Fruit fly (Drosophila melanogaster) whole organism, embryonic: ENCODE data around the gene Obp19a.

Source experiments
- Atf6 ChIP-seq: fragments of 200-800 bp; sonication (Bioruptor generic); IDR thresholded peaks from 2 replicates; pipeline ENCODE4 v1.3.6; 2022; ENCODE audit warnings: missing biosample characterization, missing genetic modification characterization
- CG10147 ChIP-seq: fragments of 200-800 bp; sonication (Bioruptor generic); optimal IDR thresholded peaks from 2 replicates; lab custom pipeline; 2019; ENCODE audit warnings: missing biosample characterization, mild to moderate bottlenecking, missing genetic modification characterization, moderate library complexity
- CG10209 ChIP-seq: fragments of 200-800 bp; sonication (Bioruptor generic); optimal IDR thresholded peaks from 3 replicates; lab custom pipeline; 2017; ENCODE audit warnings: missing biosample characterization, mild to moderate bottlenecking, missing genetic modification characterization, missing genetic modification reagents
- CG1024 ChIP-seq: fragments of 200-800 bp; sonication (Bioruptor generic); IDR thresholded peaks from 2 replicates; pipeline ENCODE4 v1.3.6; 2022; ENCODE audit warnings: missing biosample characterization, missing genetic modification characterization
- CG1233 ChIP-seq: fragments of 200-800 bp; sonication (Bioruptor generic); optimal IDR thresholded peaks from 4 replicates; lab custom pipeline; 2018; ENCODE audit warnings: missing biosample characterization, mild to moderate bottlenecking, missing genetic modification characterization
- CG12942 ChIP-seq: fragments of 200-800 bp; sonication (Bioruptor generic); optimal IDR thresholded peaks from 3 replicates; lab custom pipeline; 2016; ENCODE audit warnings: missing biosample characterization, missing genetic modification characterization
- CG13296 ChIP-seq: fragments of 200-800 bp; sonication (Bioruptor generic); optimal IDR thresholded peaks from 3 replicates; lab custom pipeline; 2018; ENCODE audit warnings: missing biosample characterization, mild to moderate bottlenecking, missing genetic modification characterization
- CG14860 ChIP-seq: fragments of 200-800 bp; sonication (Bioruptor generic); IDR thresholded peaks from 3 replicates; pipeline ENCODE4 v1.3.6; 2022; ENCODE audit warnings: missing biosample characterization, missing genetic modification characterization; ENCODE audit not compliant: partially characterized antibody
- CG1603 ChIP-seq: fragments of 200-800 bp; sonication (Bioruptor generic); optimal IDR thresholded peaks from 2 replicates; lab custom pipeline; 2019; ENCODE audit warnings: missing biosample characterization, mild to moderate bottlenecking, missing genetic modification characterization, moderate library complexity
- CG1647 ChIP-seq: fragments of 200-800 bp; sonication (Bioruptor generic); optimal IDR thresholded peaks from 3 replicates; lab custom pipeline; 2016; ENCODE audit warnings: missing biosample characterization, missing genetic modification characterization
- CG17186 ChIP-seq: fragments of 200-800 bp; sonication (Bioruptor generic); optimal IDR thresholded peaks from 3 replicates; lab custom pipeline; 2017; ENCODE audit warnings: missing biosample characterization, missing genetic modification reagents, missing genetic modification characterization
- CG17612 ChIP-seq: fragments of 200-800 bp; sonication (Bioruptor generic); IDR thresholded peaks from 2 replicates; pipeline ENCODE4 v1.3.6; 2022; ENCODE audit warnings: missing biosample characterization, missing genetic modification characterization
- CG17802 ChIP-seq: fragments of 200-800 bp; sonication (Bioruptor generic); optimal IDR thresholded peaks from 2 replicates; lab custom pipeline; 2018; ENCODE audit warnings: missing biosample characterization, mild to moderate bottlenecking, missing genetic modification characterization, moderate library complexity
- CG1792 ChIP-seq: fragments of 200-800 bp; sonication (Bioruptor generic); optimal IDR thresholded peaks from 2 replicates; lab custom pipeline; 2016; ENCODE audit warnings: missing biosample characterization, missing genetic modification characterization
- CG18764 ChIP-seq: fragments of 200-800 bp; sonication (Bioruptor generic); optimal IDR thresholded peaks from 3 replicates; lab custom pipeline; 2016; ENCODE audit warnings: missing biosample characterization, missing genetic modification characterization
- CG31388 ChIP-seq: fragments of 200-800 bp; sonication (Bioruptor generic); optimal IDR thresholded peaks from 2 replicates; lab custom pipeline; 2016; ENCODE audit warnings: missing biosample characterization, missing genetic modification characterization
- CG31441 ChIP-seq: fragments of 200-800 bp; sonication (Bioruptor generic); IDR thresholded peaks from 2 replicates; pipeline ENCODE4 v1.3.6; 2022; ENCODE audit warnings: missing biosample characterization, missing genetic modification characterization
- CG4282 ChIP-seq: fragments of 200-800 bp; sonication (Bioruptor generic); optimal IDR thresholded peaks from 2 replicates; lab custom pipeline; 2016; ENCODE audit warnings: missing biosample characterization, missing genetic modification characterization
- CG4424 ChIP-seq: fragments of 200-800 bp; sonication (Bioruptor generic); optimal IDR thresholded peaks from 3 replicates; lab custom pipeline; 2016; ENCODE audit warnings: missing biosample characterization, missing genetic modification characterization
- CG5180 ChIP-seq: fragments of 200-800 bp; sonication (Bioruptor generic); optimal IDR thresholded peaks from 3 replicates; lab custom pipeline; 2017; ENCODE audit warnings: missing biosample characterization, missing genetic modification characterization, mild to moderate bottlenecking, moderate library complexity, missing genetic modification reagents
- CG7786 ChIP-seq: fragments of 200-800 bp; sonication (Bioruptor generic); optimal IDR thresholded peaks from 2 replicates; lab custom pipeline; 2016; ENCODE audit warnings: missing biosample characterization, missing genetic modification characterization
- CG8281 ChIP-seq: fragments of 200-800 bp; sonication (Bioruptor generic); optimal IDR thresholded peaks from 2 replicates; lab custom pipeline; 2018; ENCODE audit warnings: missing biosample characterization, mild to moderate bottlenecking, missing genetic modification characterization, moderate library complexity
- CG8359 ChIP-seq: fragments of 200-800 bp; sonication (Bioruptor generic); optimal IDR thresholded peaks from 2 replicates; lab custom pipeline; 2017; ENCODE audit warnings: missing biosample characterization, mild to moderate bottlenecking, missing genetic modification characterization, borderline replicate concordance
- CG8765 ChIP-seq: fragments of 200-800 bp; sonication (Bioruptor generic); IDR thresholded peaks from 2 replicates; pipeline ENCODE4 v1.3.6; 2022; ENCODE audit warnings: missing biosample characterization, missing genetic modification characterization
- Deaf1 ChIP-seq: fragments of 200-800 bp; optimal IDR thresholded peaks from 3 replicates; lab custom pipeline; 2019; ENCODE audit warnings: missing biosample characterization, mild to moderate bottlenecking, missing genetic modification characterization, moderate library complexity
- Dek ChIP-seq: fragments of 200-800 bp; sonication (Bioruptor generic); optimal IDR thresholded peaks from 3 replicates; lab custom pipeline; 2019; ENCODE audit warnings: missing biosample characterization, mild to moderate bottlenecking, missing genetic modification characterization, moderate library complexity
- Dref ChIP-seq: fragments of 200-800 bp; sonication (Bioruptor generic); IDR thresholded peaks from 2 replicates; pipeline ENCODE4 v1.3.6; 2022; ENCODE audit warnings: missing biosample characterization, missing genetic modification characterization
- Ets97D ChIP-seq: fragments of 200-800 bp; sonication (Bioruptor generic); optimal IDR thresholded peaks from 3 replicates; lab custom pipeline; 2016; ENCODE audit warnings: missing biosample characterization, missing genetic modification characterization
- HLHmδ ChIP-seq: fragments of 200-800 bp; sonication (Bioruptor generic); optimal IDR thresholded peaks from 2 replicates; lab custom pipeline; 2018; ENCODE audit warnings: missing biosample characterization, mild to moderate bottlenecking, missing genetic modification characterization, moderate library complexity
- Jarid2 ChIP-seq: fragments of 200-800 bp; sonication (Bioruptor generic); optimal IDR thresholded peaks from 3 replicates; lab custom pipeline; 2017; ENCODE audit warnings: mild to moderate bottlenecking, missing biosample characterization, missing genetic modification reagents, missing genetic modification characterization
- MTF-1 ChIP-seq: fragments of 200-800 bp; sonication (Bioruptor generic); optimal IDR thresholded peaks from 2 replicates; lab custom pipeline; 2018; ENCODE audit warnings: missing biosample characterization, mild to moderate bottlenecking, missing genetic modification characterization, borderline replicate concordance
- Mad ChIP-seq: fragments of 200-800 bp; sonication (Bioruptor generic); optimal IDR thresholded peaks from 2 replicates; lab custom pipeline; 2016; ENCODE audit warnings: missing biosample characterization, missing genetic modification characterization
- Med ChIP-seq: fragments of 200-800 bp; sonication (Bioruptor generic); peaks from one replicate; lab custom pipeline; 2016; ENCODE audit warnings: missing biosample characterization, missing genetic modification characterization, mild to moderate bottlenecking, inconsistent platforms, moderate library complexity
- Sry-β ChIP-seq: fragments of 200-800 bp; sonication (Bioruptor generic); optimal IDR thresholded peaks from 2 replicates; lab custom pipeline; 2018; ENCODE audit warnings: missing biosample characterization, mild to moderate bottlenecking, missing genetic modification characterization, moderate library complexity
- abd-A ChIP-seq: fragments of 200-800 bp; sonication (Bioruptor generic); optimal IDR thresholded peaks from 3 replicates; lab custom pipeline; 2019; ENCODE audit warnings: missing biosample characterization, mild to moderate bottlenecking, missing genetic modification characterization, moderate library complexity
- bab2 ChIP-seq: fragments of 200-800 bp; sonication (Bioruptor generic); optimal IDR thresholded peaks from 2 replicates; lab custom pipeline; 2016; ENCODE audit warnings: missing biosample characterization, missing genetic modification characterization
- crc ChIP-seq: fragments of 200-800 bp; sonication (Bioruptor generic); optimal IDR thresholded peaks from 2 replicates; lab custom pipeline; 2016; ENCODE audit warnings: missing biosample characterization, missing genetic modification characterization
- da ChIP-seq: fragments of 200-800 bp; sonication (Bioruptor generic); optimal IDR thresholded peaks from 2 replicates; lab custom pipeline; 2016; ENCODE audit warnings: missing biosample characterization, missing genetic modification characterization
- dpn ChIP-seq, 2 experiments: fragments of 200-800 bp; sonication (Bioruptor generic); optimal IDR thresholded peaks; 3 replicates each; lab custom pipeline; 2016; ENCODE audit warnings: missing biosample characterization in 2 of 2, missing genetic modification characterization in 2 of 2
- ems ChIP-seq: fragments of 200-800 bp; sonication (Bioruptor generic); optimal IDR thresholded peaks from 3 replicates; lab custom pipeline; 2016; ENCODE audit warnings: missing biosample characterization, missing genetic modification characterization
- gcm ChIP-seq: fragments of 200-800 bp; sonication (Bioruptor generic); optimal IDR thresholded peaks from 2 replicates; lab custom pipeline; 2019; ENCODE audit warnings: missing biosample characterization, mild to moderate bottlenecking, missing genetic modification characterization, moderate library complexity
- grau ChIP-seq: fragments of 200-800 bp; optimal IDR thresholded peaks from 3 replicates; lab custom pipeline; 2019; ENCODE audit warnings: missing biosample characterization, mild to moderate bottlenecking, missing genetic modification characterization, moderate library complexity
- hbn ChIP-seq: fragments of 200-800 bp; sonication (Bioruptor generic); IDR thresholded peaks from 2 replicates; pipeline ENCODE4 v1.3.6; 2022; ENCODE audit warnings: missing biosample characterization, missing genetic modification characterization; ENCODE audit not compliant: partially characterized antibody
- jigr1 ChIP-seq: fragments of 200-800 bp; sonication (Bioruptor generic); IDR thresholded peaks from 3 replicates; pipeline ENCODE4 v1.3.6; 2022; ENCODE audit warnings: missing biosample characterization, missing genetic modification characterization
- kay ChIP-seq: fragments of 200-800 bp; sonication (Bioruptor generic); optimal IDR thresholded peaks from 2 replicates; lab custom pipeline; 2016; ENCODE audit warnings: missing biosample characterization, missing genetic modification characterization
- lbe ChIP-seq: fragments of 200-800 bp; sonication (Bioruptor generic); optimal IDR thresholded peaks from 2 replicates; lab custom pipeline; 2016; ENCODE audit warnings: missing biosample characterization, mild to moderate bottlenecking, missing genetic modification characterization
- lola ChIP-seq, 3 experiments: fragments of >200 bp in 2 of 3; fragments of 200-800 bp in 1 of 3; sonication (Bioruptor generic) in 1 of 3; optimal IDR thresholded peaks; 2 replicates each; lab custom pipeline; 2017 to 2019; ENCODE audit warnings: missing biosample characterization in 3 of 3, missing genetic modification characterization in 3 of 3, mild to moderate bottlenecking in 1 of 3, moderate library complexity in 1 of 3
- phol ChIP-seq: fragments of 200-800 bp; sonication (Bioruptor generic); optimal IDR thresholded peaks from 3 replicates; lab custom pipeline; 2018; ENCODE audit warnings: missing biosample characterization, mild to moderate bottlenecking, missing genetic modification characterization, moderate library complexity
- ranshi ChIP-seq: fragments of 200-800 bp; sonication (Bioruptor generic); IDR thresholded peaks from 2 replicates; pipeline ENCODE4 v1.3.6; 2022; ENCODE audit warnings: missing biosample characterization, missing genetic modification characterization
- rib ChIP-seq: fragments of 200-800 bp; sonication (Bioruptor generic); IDR thresholded peaks from 2 replicates; pipeline ENCODE4 v1.3.6; 2022; ENCODE audit warnings: missing biosample characterization, missing genetic modification characterization
- sd ChIP-seq: fragments of 200-800 bp; sonication (Bioruptor generic); optimal IDR thresholded peaks from 3 replicates; lab custom pipeline; 2018; ENCODE audit warnings: missing biosample characterization, mild to moderate bottlenecking, missing genetic modification characterization, moderate library complexity

The Obp19a gene

DNA sequence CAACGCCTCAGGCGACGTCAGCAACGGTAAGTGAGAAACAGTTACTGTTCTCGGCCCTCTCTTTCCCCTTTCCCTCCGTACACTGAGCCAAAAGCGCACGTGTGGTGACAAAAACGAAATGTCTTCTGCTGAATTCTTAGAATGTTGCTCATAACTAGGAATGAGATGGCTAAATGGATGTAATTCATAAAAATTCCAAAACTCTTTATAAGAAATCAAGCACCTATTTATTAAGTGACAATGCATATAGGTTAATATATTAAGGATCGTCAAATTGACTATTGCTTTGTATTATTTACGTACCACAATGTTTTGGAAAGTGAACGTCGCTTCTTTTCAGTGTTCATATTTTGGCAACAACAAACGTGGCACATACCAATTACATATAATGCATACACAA is 19.0 kb downstream of the Obp19a start (continued):
- TF ChIP-seq CG31388 (no peak), Mad (GFP tag; lab: Kevin White, UChicago) (no peak), hbn (no peak), Sry-β (GFP tag; lab: Kevin White, UChicago) (no peak), CG1233 (GFP tag; lab: Kevin White, UChicago) (no peak), Med (peak; percentile 83), CG1647 (no peak), CG5180 (GFP tag; lab: Kevin White, UChicago) (no peak), Ets97D (GFP tag; lab: Kevin White, UChicago) (no peak), HLHmδ (GFP tag; lab: Kevin White, UChicago) (no peak), CG31441 (GFP tag; lab: Robert Waterston, UW) (no peak), Jarid2 (GFP tag; lab: Kevin White, UChicago) (no peak), CG18764 (no peak), CG10147 (GFP tag; lab: Kevin White, UChicago) (peak; percentile 17), gcm (GFP tag; lab: Kevin White, UChicago) (no peak), abd-A (tag; lab: Kevin White, UChicago) (peak; percentile 53), sd (tag; lab: Kevin White, UChicago) (no peak), jigr1 (GFP tag; lab: Robert Waterston, UW) (no peak), Dref (no peak), CG4282 (no peak), Atf6 (peak; percentile 60), CG17802 (no peak), bab2 (peak; percentile 10), Deaf1 (peak; percentile 2), ranshi (GFP tag; lab: Robert Waterston, UW) (no peak), crc (GFP tag; lab: Kevin White, UChicago) (no peak), CG1792 (GFP tag; lab: Kevin White, UChicago) (no peak), lbe (GFP tag; lab: Kevin White, UChicago) (no peak), CG1603 (tag; lab: Kevin White, UChicago) (no peak), CG1024 (GFP tag; lab: Robert Waterston, UW) (no peak), ems (GFP tag; lab: Kevin White, UChicago) (peak; percentile 11), kay (GFP tag; lab: Kevin White, UChicago) (no peak), CG12942 (GFP tag; lab: Kevin White, UChicago) (no peak), CG10209 (GFP tag; lab: Kevin White, UChicago) (peak; percentile 3), da (no peak), MTF-1 (no peak), CG13296 (GFP tag; lab: Kevin White, UChicago) (peak; percentile 45), CG7786 (GFP tag; lab: Kevin White, UChicago) (no peak), CG8359 (GFP tag; lab: Kevin White, UChicago) (no peak), CG8765 (GFP tag; lab: Robert Waterston, UW) (no peak), grau (tag; lab: Kevin White, UChicago) (peak; percentile 44), phol (tag; lab: Kevin White, UChicago) (no peak), CG4424 (peak; percentile 2), CG17186 (GFP tag; lab: Kevin White, UChicago) (no peak), CG8281 (tag; lab: Kevin White, UChicago) (no peak), rib (GFP tag; lab: Robert Waterston, UW) (no peak), lola (GFP tag; optimal IDR thresholded peaks at IDR 0.05; lab: Kevin White, UChicago) (no peak), Dek (tag; lab: Kevin White, UChicago) (peak; percentile 45), CG14860 (GFP tag; lab: Robert Waterston, UW) (no peak), CG17612 (GFP tag; lab: Robert Waterston, UW) (no peak), dpn (GFP tag; optimal IDR thresholded peaks at IDR 0.05; lab: Kevin White, UChicago) (peak; percentile 8 to 26)
